Worm (Caenorhabditis elegans) whole organism, L2 larva: ENCODE results near the gene F45C12.17.

Experiments
- C34F6.9 ChIP-seq: fragments of 150-350 bp; optimal IDR thresholded peaks from 2 replicates; lab custom pipeline; 2014; ENCODE audit warnings: missing biosample characterization, missing genetic modification characterization
- F13H6.1 ChIP-seq: sonication (generic microtip); optimal IDR thresholded peaks from 2 replicates; lab custom pipeline; 2016; ENCODE audit warnings: missing genetic modification characterization, missing compliant biosample characterization
- R02D3.7 ChIP-seq: fragments of 150-350 bp; optimal IDR thresholded peaks from 2 replicates; lab custom pipeline; 2014; ENCODE audit warnings: missing biosample characterization, missing genetic modification characterization
- Y55F3AM.14 ChIP-seq: fragments of 200-800 bp; sonication (Bioruptor generic); optimal IDR thresholded peaks from 2 replicates; lab custom pipeline; 2018; ENCODE audit warnings: mild to moderate bottlenecking, missing genetic modification characterization, missing compliant biosample characterization
- ZK546.5 ChIP-seq: sonication (generic microtip); optimal IDR thresholded peaks from 2 replicates; lab custom pipeline; 2017; ENCODE audit warnings: missing biosample characterization, missing genetic modification characterization
- alr-1 ChIP-seq: fragments of 150-350 bp; optimal IDR thresholded peaks from 2 replicates; lab custom pipeline; 2014; ENCODE audit warnings: missing biosample characterization, missing genetic modification characterization
- blmp-1 ChIP-seq: sonication (generic microtip); optimal IDR thresholded peaks from 2 replicates; lab custom pipeline; 2017; ENCODE audit warnings: missing genetic modification characterization, mild to moderate bottlenecking, missing compliant biosample characterization, antibody characterized with exemption, moderate library complexity; ENCODE audit not compliant: insufficient read depth
- ceh-16 ChIP-seq: fragments of 150-350 bp; optimal IDR thresholded peaks from 2 replicates; lab custom pipeline; 2014; ENCODE audit warnings: missing biosample characterization, missing genetic modification characterization
- ceh-82 ChIP-seq: fragments of 150-350 bp; optimal IDR thresholded peaks from 2 replicates; lab custom pipeline; 2014; ENCODE audit warnings: missing biosample characterization, missing genetic modification characterization
- crh-2 ChIP-seq: sonication (generic microtip); optimal IDR thresholded peaks from 2 replicates; lab custom pipeline; 2017; ENCODE audit warnings: missing biosample characterization, missing genetic modification characterization
- dmd-4 ChIP-seq: sonication (generic microtip); optimal IDR thresholded peaks from 2 replicates; lab custom pipeline; 2017; ENCODE audit warnings: missing biosample characterization, missing genetic modification characterization
- egl-27 ChIP-seq: sonication (generic microtip); optimal IDR thresholded peaks from 3 replicates; lab custom pipeline; 2017; ENCODE audit warnings: missing biosample characterization, missing genetic modification reagents, missing genetic modification characterization
- elt-1 ChIP-seq: fragments of 150-350 bp; optimal IDR thresholded peaks from 2 replicates; lab custom pipeline; 2014; ENCODE audit warnings: missing biosample characterization, missing genetic modification characterization
- fos-1 ChIP-seq: fragments of 150-350 bp; optimal IDR thresholded peaks from 2 replicates; lab custom pipeline; 2014; ENCODE audit warnings: missing biosample characterization, missing genetic modification characterization
- lin-11 ChIP-seq: fragments of 150-350 bp; sonication (generic microtip); optimal IDR thresholded peaks from 2 replicates; lab custom pipeline; 2014; ENCODE audit warnings: missing biosample characterization, missing genetic modification characterization, inconsistent platforms, mixed read lengths
- lsy-2 ChIP-seq, 2 experiments: fragments of 150-350 bp in 1 of 2; sonication (generic microtip) in 1 of 2; optimal IDR thresholded peaks; 2 replicates each; lab custom pipeline; 2014 to 2017; ENCODE audit warnings: missing biosample characterization in 2 of 2, missing genetic modification characterization in 2 of 2
- mab-5 ChIP-seq: fragments of 150-350 bp; optimal IDR thresholded peaks from 2 replicates; lab custom pipeline; 2014; ENCODE audit warnings: missing biosample characterization, missing genetic modification characterization
- mbf-1 ChIP-seq: sonication (generic microtip); optimal IDR thresholded peaks from 2 replicates; lab custom pipeline; 2017; ENCODE audit warnings: missing biosample characterization, missing genetic modification characterization
- mdl-1 ChIP-seq, 2 experiments: fragments of 150-350 bp in 1 of 2; sonication (generic microtip) in 1 of 2; optimal IDR thresholded peaks; 2 replicates each; lab custom pipeline; 2017; ENCODE audit warnings: missing biosample characterization in 2 of 2, missing genetic modification characterization in 2 of 2
- nhr-11 ChIP-seq: fragments of 150-350 bp; optimal IDR thresholded peaks from 2 replicates; lab custom pipeline; 2014; ENCODE audit warnings: missing biosample characterization, missing genetic modification characterization
- nhr-12 ChIP-seq: fragments of 150-350 bp; optimal IDR thresholded peaks from 2 replicates; lab custom pipeline; 2014; ENCODE audit warnings: missing biosample characterization, missing genetic modification characterization
- nhr-129 ChIP-seq: fragments of 150-350 bp; optimal IDR thresholded peaks from 2 replicates; lab custom pipeline; 2014; ENCODE audit warnings: missing biosample characterization, missing genetic modification characterization
- nhr-21 ChIP-seq: fragments of 150-350 bp; optimal IDR thresholded peaks from 2 replicates; lab custom pipeline; 2014; ENCODE audit warnings: missing biosample characterization, missing genetic modification characterization
- nhr-23 ChIP-seq: fragments of 150-350 bp; optimal IDR thresholded peaks from 2 replicates; lab custom pipeline; 2014; ENCODE audit warnings: missing biosample characterization, missing genetic modification reagents, missing genetic modification characterization
- nhr-237 ChIP-seq: fragments of 150-350 bp; optimal IDR thresholded peaks from 2 replicates; lab custom pipeline; 2014; ENCODE audit warnings: missing biosample characterization, missing genetic modification characterization
- nhr-25 ChIP-seq: fragments of 150-350 bp; sonication (generic microtip); optimal IDR thresholded peaks from 3 replicates; lab custom pipeline; 2014; ENCODE audit warnings: missing biosample characterization, missing genetic modification characterization
- nhr-6 ChIP-seq: fragments of 150-350 bp; optimal IDR thresholded peaks from 2 replicates; lab custom pipeline; 2014; ENCODE audit warnings: missing biosample characterization, missing genetic modification characterization
- peb-1 ChIP-seq: fragments of 150-350 bp; optimal IDR thresholded peaks from 2 replicates; lab custom pipeline; 2014; ENCODE audit warnings: missing biosample characterization, missing genetic modification characterization
- sem-4 ChIP-seq: fragments of 150-350 bp; optimal IDR thresholded peaks from 2 replicates; lab custom pipeline; 2014; ENCODE audit warnings: missing biosample characterization, missing genetic modification reagents, missing genetic modification characterization
- skn-1 ChIP-seq: sonication (generic microtip); optimal IDR thresholded peaks from 2 replicates; lab custom pipeline; 2017; ENCODE audit warnings: missing biosample characterization, missing genetic modification characterization
- sma-9 ChIP-seq, 2 experiments: fragments of 150-350 bp in 1 of 2; sonication (generic microtip) in 1 of 2; optimal IDR thresholded peaks; 2 replicates each; lab custom pipeline; 2014 to 2016; ENCODE audit warnings: missing genetic modification characterization in 2 of 2, mild to moderate bottlenecking in 1 of 2, missing biosample characterization in 1 of 2, missing compliant biosample characterization in 1 of 2, missing genetic modification reagents in 1 of 2, moderate library complexity in 1 of 2
- snpc-4 ChIP-seq: fragments of 150-350 bp; optimal IDR thresholded peaks from 2 replicates; lab custom pipeline; 2014; ENCODE audit warnings: missing biosample characterization, missing genetic modification characterization
- unc-39 ChIP-seq: fragments of 150-350 bp; optimal IDR thresholded peaks from 2 replicates; lab custom pipeline; 2014; ENCODE audit warnings: missing biosample characterization, missing genetic modification characterization
- unc-55 ChIP-seq: fragments of 150-350 bp; sonication (generic microtip); optimal IDR thresholded peaks from 3 replicates; lab custom pipeline; 2014; ENCODE audit warnings: missing biosample characterization, missing genetic modification reagents, missing genetic modification characterization
- unc-62 ChIP-seq: fragments of 150-350 bp; optimal IDR thresholded peaks from 2 replicates; lab custom pipeline; 2014; ENCODE audit warnings: missing biosample characterization, missing genetic modification reagents, missing genetic modification characterization
- zag-1 ChIP-seq: fragments of 150-350 bp; optimal IDR thresholded peaks from 2 replicates; lab custom pipeline; 2014; ENCODE audit warnings: missing biosample characterization, missing genetic modification characterization
- ztf-1 ChIP-seq: fragments of 200-800 bp; sonication (Bioruptor generic); conservative IDR thresholded peaks from 2 replicates; pipeline ENCODE4 v1.3.6; 2022; ENCODE audit warnings: missing genetic modification characterization, missing compliant biosample characterization
- ztf-11 ChIP-seq: sonication (generic microtip); optimal IDR thresholded peaks from 2 replicates; lab custom pipeline; 2017; ENCODE audit warnings: missing biosample characterization, missing genetic modification characterization
- ztf-4 ChIP-seq: fragments of 150-350 bp; optimal IDR thresholded peaks from 2 replicates; lab custom pipeline; 2014; ENCODE audit warnings: missing biosample characterization, missing genetic modification characterization

The F45C12.17 gene

DNA sequence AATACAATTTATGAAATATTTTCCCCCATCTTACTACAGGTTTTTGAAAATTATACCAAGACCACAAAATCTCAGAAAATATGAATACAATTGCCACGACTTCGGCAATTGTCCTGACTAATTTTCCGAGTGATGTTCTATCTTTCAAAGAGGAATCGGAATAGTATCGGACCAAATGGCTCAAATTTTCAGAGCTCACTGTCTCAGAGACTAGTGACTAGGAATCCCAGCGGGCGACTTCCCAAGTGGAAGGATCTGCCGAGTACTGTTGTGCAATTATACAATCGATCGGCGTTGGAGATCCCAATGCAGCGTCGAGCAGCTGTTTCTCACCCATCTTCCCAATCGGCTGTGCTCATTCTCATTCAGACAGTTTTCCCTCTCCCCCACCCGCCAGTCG is at the start of gene F45C12.17:
TSS of gene F45C12.17 (plus strand) at position 377 of the 400 bp plus-strand sequence.
- TF ChIP-seq elt-1 (tag; lab: Kevin White, UChicago), result no peak
- TF ChIP-seq blmp-1 (tag; lab: Kevin White, UChicago), result no peak
- no peak for TF ChIP-seq R02D3.7 (tag; lab: Kevin White, UChicago)
- no peak for TF ChIP-seq crh-2
- no peak for TF ChIP-seq lsy-2 (tag; optimal IDR thresholded peaks at IDR 0.05; lab: Kevin White, UChicago)
- no peak for TF ChIP-seq alr-1 (tag; lab: Kevin White, UChicago)
- no peak for TF ChIP-seq nhr-21 (tag; lab: Kevin White, UChicago)
- TF ChIP-seq ZK546.5 (tag; lab: Kevin White, UChicago), result no peak
- no peak for TF ChIP-seq mdl-1 (tag; optimal IDR thresholded peaks at IDR 0.05; lab: Kevin White, UChicago)
- TF ChIP-seq nhr-237, result no peak
- no peak for TF ChIP-seq nhr-23 (tag; lab: Kevin White, UChicago)
- TF ChIP-seq nhr-129 (tag; lab: Kevin White, UChicago), result no peak
- no peak for TF ChIP-seq ztf-4 (tag; lab: Kevin White, UChicago)
- no peak for TF ChIP-seq ztf-1 (GFP tag; lab: Robert Waterston, UW)
- no peak for TF ChIP-seq unc-55 (GFP tag; lab: Kevin White, UChicago)
- TF ChIP-seq mab-5 (tag; lab: Kevin White, UChicago), result no peak
- no peak for TF ChIP-seq nhr-25 (tag; lab: Kevin White, UChicago)

ce11 chrII:1679081-1679480 is 46.8 kb upstream of the F45C12.17 start, which contains the start of gene irld-36:
TSS of gene irld-36 (plus strand) at chrII:1679381.
- TF ChIP-seq ztf-4 (tag; lab: Kevin White, UChicago), result no peak
- no peak for TF ChIP-seq nhr-11 (tag; lab: Kevin White, UChicago)
- TF ChIP-seq mbf-1, result no peak
- TF ChIP-seq ceh-82 (tag; lab: Kevin White, UChicago), result no peak
- no peak for TF ChIP-seq nhr-25 (tag; lab: Kevin White, UChicago)
- no peak for TF ChIP-seq lsy-2 (tag; optimal IDR thresholded peaks at IDR 0.05; lab: Kevin White, UChicago)
- TF ChIP-seq ceh-16 (tag; lab: Kevin White, UChicago), result no peak
- no peak for TF ChIP-seq lin-11
- TF ChIP-seq nhr-6 (tag; lab: Kevin White, UChicago), result no peak
- TF ChIP-seq peb-1 (tag; lab: Kevin White, UChicago), result no peak
- TF ChIP-seq snpc-4 (tag; lab: Kevin White, UChicago), result no peak
- TF ChIP-seq, all 48 proteins: peak for 0

DNA sequence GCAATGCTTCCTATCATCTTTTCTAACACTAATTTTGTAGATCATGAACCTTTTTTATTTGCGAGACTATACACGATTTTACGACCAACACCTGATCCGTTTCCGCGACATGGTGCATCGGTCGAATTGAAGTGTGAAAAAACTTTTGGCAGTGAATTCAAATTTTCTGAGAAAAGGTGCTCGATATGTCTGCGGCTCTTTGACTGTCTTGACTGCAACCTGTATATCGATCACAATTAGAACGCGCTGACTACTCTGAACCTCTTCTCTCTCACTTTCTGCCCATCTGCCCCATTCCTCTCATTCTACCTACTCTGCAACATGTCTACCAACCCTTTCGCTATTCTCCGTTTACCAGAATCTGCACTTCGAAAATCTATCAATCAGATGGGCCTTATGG is 43.7 kb upstream of the F45C12.17 start, which contains the start of gene fbxb-26:
TSS of gene fbxb-26 (plus strand) at position 301 of the 400 bp plus-strand sequence.
- no peak for TF ChIP-seq zag-1 (tag; lab: Kevin White, UChicago)
- TF ChIP-seq blmp-1 (tag; lab: Kevin White, UChicago), result no peak
- TF ChIP-seq nhr-129 (tag; lab: Kevin White, UChicago), result no peak
- no peak for TF ChIP-seq skn-1
- no peak for TF ChIP-seq crh-2
- TF ChIP-seq sma-9 (GFP tag; optimal IDR thresholded peaks at IDR 0.05; lab: Kevin White, UChicago), result no peak
- TF ChIP-seq sma-9 (tag; optimal IDR thresholded peaks at IDR 0.05; lab: Kevin White, UChicago), result no peak
- no peak for TF ChIP-seq elt-1 (tag; lab: Kevin White, UChicago)
- TF ChIP-seq alr-1 (tag; lab: Kevin White, UChicago), result no peak
- no peak for TF ChIP-seq C34F6.9 (tag; lab: Kevin White, UChicago)
- no peak for TF ChIP-seq R02D3.7 (tag; lab: Kevin White, UChicago)
- TF ChIP-seq peb-1 (tag; lab: Kevin White, UChicago), result no peak
- no peak for TF ChIP-seq nhr-25 (tag; lab: Kevin White, UChicago)
- no peak for TF ChIP-seq ztf-1 (GFP tag; lab: Robert Waterston, UW)
- TF ChIP-seq mdl-1 (tag; optimal IDR thresholded peaks at IDR 0.05; lab: Kevin White, UChicago), result no peak
- no peak for TF ChIP-seq dmd-4 (tag; lab: Kevin White, UChicago)
- no peak for TF ChIP-seq snpc-4 (tag; lab: Kevin White, UChicago)
- no peak for TF ChIP-seq nhr-12 (tag; lab: Kevin White, UChicago)
- no peak for TF ChIP-seq unc-39

DNA sequence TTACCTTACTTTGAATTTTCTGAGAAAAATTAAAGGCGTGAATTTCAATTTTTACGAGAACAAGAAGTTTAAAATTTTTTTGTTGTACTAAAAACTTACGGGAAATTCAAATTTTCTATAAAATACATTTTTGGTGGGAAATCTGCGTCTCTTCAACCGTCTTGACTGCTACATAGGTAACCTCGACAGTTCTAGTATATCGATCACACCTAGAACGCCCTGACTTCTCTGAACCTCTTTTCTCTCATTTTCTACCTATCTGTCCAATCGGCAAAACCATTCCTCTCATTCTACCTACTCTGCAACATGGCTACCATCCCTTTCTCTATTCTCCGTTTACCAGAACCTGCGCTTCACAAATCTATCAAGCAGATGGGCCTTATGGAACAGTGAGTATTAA is 42.2 kb upstream of the F45C12.17 start, which contains the start of gene fbxb-25:
TSS of gene fbxb-25 (plus strand) at position 301 of the 400 bp plus-strand sequence.
- TF ChIP-seq nhr-6 (tag; lab: Kevin White, UChicago) (no peak), nhr-129 (tag; lab: Kevin White, UChicago) (no peak), fos-1 (tag; lab: Kevin White, UChicago) (no peak), ZK546.5 (tag; lab: Kevin White, UChicago) (no peak), Y55F3AM.14 (no peak), egl-27 (no peak), ztf-11 (tag; lab: Kevin White, UChicago) (no peak), unc-62 (no peak), nhr-12 (tag; lab: Kevin White, UChicago) (no peak), alr-1 (tag; lab: Kevin White, UChicago) (no peak), sem-4 (no peak), C34F6.9 (tag; lab: Kevin White, UChicago) (no peak), nhr-237 (no peak), F13H6.1 (tag; lab: Kevin White, UChicago) (no peak), peb-1 (tag; lab: Kevin White, UChicago) (no peak), skn-1 (no peak)
- TF ChIP-seq, all 48 proteins: peak for 0
